Worm (Caenorhabditis elegans): ENCODE results near the gene sto-4.

- TF ChIP-seq nhr-11 (tag; optimal IDR thresholded peaks at IDR 0.05), result no peak
- no peak for TF ChIP-seq ceh-82 (tag; optimal IDR thresholded peaks at IDR 0.05)
- no peak for TF ChIP-seq lsy-2 (tag; optimal IDR thresholded peaks at IDR 0.05)
- no peak for TF ChIP-seq spr-3 (GFP tag; optimal IDR thresholded peaks at IDR 0.05)
- TF ChIP-seq nhr-77 (tag; optimal IDR thresholded peaks at IDR 0.05), result no peak
- TF ChIP-seq egl-27 (tag; optimal IDR thresholded peaks at IDR 0.05), result no peak
These were observed 16.9 kb upstream of the sto-4 start, which contains the start of gene twk-44 for ce11 chrX:11627013-11627412.

Measured in whole organism, L4 larva.